Worm (Caenorhabditis elegans): ENCODE results near the gene lat-1.
A peak's percentile ranks its signal among the peaks of the same experiment; 100 is the strongest.

The lat-1 gene

DNA sequence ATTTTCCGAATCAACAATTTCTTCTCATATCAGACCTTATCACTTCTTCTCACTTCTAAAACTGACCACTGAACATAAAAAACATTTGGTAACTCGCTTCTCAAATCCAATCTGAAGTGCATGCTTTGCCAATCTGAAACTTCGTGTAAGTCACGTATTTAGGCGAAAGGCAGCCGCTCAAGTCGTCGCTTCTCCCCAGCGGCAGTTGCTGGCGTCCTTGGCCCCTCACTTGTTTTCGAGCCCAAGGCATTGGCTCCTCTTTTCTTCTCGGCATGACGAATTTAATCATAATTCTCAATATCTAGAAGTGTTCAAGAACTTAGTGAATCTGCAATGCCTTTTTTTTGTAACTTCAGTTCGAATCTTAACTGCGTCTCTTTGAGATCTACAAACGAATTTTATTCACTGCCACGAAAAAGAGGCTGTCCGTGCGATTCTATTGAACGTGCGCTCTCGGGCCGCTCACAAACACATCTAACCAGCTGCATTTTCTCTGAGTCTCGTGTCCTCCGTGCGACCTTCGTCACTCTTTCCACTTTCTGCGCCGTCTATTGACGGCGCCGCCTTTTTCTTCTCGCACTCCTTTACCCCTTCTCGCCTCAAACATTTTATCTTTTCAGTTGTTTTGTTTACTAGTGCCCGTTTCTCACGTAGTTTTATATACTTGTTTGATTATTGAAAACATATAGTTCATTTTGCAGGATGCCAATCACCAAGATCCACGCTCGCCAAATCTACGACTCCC is 34.9 kb downstream of the lat-1 start:
- TF ChIP-seq egl-27 (tag; optimal IDR thresholded peaks at IDR 0.05) (no peak), ceh-82 (tag; optimal IDR thresholded peaks at IDR 0.05) (no peak), elt-3 (tag; optimal IDR thresholded peaks at IDR 0.05) (no peak), mml-1 (tag; optimal IDR thresholded peaks at IDR 0.05) (no peak), fos-1 (tag; optimal IDR thresholded peaks at IDR 0.05) (no peak), jun-1 (tag; optimal IDR thresholded peaks at IDR 0.05) (no peak), ceh-9 (tag; optimal IDR thresholded peaks at IDR 0.05) (no peak), nhr-12 (tag; optimal IDR thresholded peaks at IDR 0.05) (no peak), R02D3.7 (tag; optimal IDR thresholded peaks at IDR 0.05) (no peak), sea-2 (GFP tag; optimal IDR thresholded peaks at IDR 0.05) (no peak), mdl-1 (tag; optimal IDR thresholded peaks at IDR 0.05) (no peak), fkh-10 (GFP tag; optimal IDR thresholded peaks at IDR 0.05) (no peak), zag-1 (tag; optimal IDR thresholded peaks at IDR 0.05) (no peak), ztf-4 (tag; optimal IDR thresholded peaks at IDR 0.05) (no peak), snpc-4 (tag; optimal IDR thresholded peaks at IDR 0.05) (no peak), nhr-11 (tag; optimal IDR thresholded peaks at IDR 0.05) (no peak), lsy-12 (tag; optimal IDR thresholded peaks at IDR 0.05) (no peak), nfya-1 (tag; optimal IDR thresholded peaks at IDR 0.05; ENCODE audit: insufficient read depth) (peak; percentile 48), pqm-1 (tag; optimal IDR thresholded peaks at IDR 0.05) (no peak), nhr-77 (tag; optimal IDR thresholded peaks at IDR 0.05) (no peak), skn-1 (tag; optimal IDR thresholded peaks at IDR 0.05) (no peak), nhr-76 (tag; optimal IDR thresholded peaks at IDR 0.05) (no peak), unc-39 (tag; optimal IDR thresholded peaks at IDR 0.05) (no peak), lin-39 (tag; optimal IDR thresholded peaks at IDR 0.05) (no peak), fkh-2 (tag; optimal IDR thresholded peaks at IDR 0.05) (no peak), unc-62 (GFP tag; optimal IDR thresholded peaks at IDR 0.05) (no peak), aly-2 (tag; optimal IDR thresholded peaks at IDR 0.05) (no peak), nhr-28 (tag; optimal IDR thresholded peaks at IDR 0.05) (no peak), ztf-11 (tag; optimal IDR thresholded peaks at IDR 0.05) (no peak), egl-5 (tag; optimal IDR thresholded peaks at IDR 0.05) (peak; percentile 41), nhr-237 (tag; optimal IDR thresholded peaks at IDR 0.05) (no peak), ceh-28 (tag; optimal IDR thresholded peaks at IDR 0.05) (no peak), eor-1 (tag; optimal IDR thresholded peaks at IDR 0.05) (no peak), ama-1 (optimal IDR thresholded peaks at IDR 0.05) (peak; percentile 46), ceh-16 (tag; optimal IDR thresholded peaks at IDR 0.05) (no peak), nhr-67 (tag; optimal IDR thresholded peaks at IDR 0.05) (no peak), nhr-23 (tag; optimal IDR thresholded peaks at IDR 0.05) (no peak), elt-1 (tag; optimal IDR thresholded peaks at IDR 0.05) (no peak), elt-2 (tag; optimal IDR thresholded peaks at IDR 0.05) (peak; percentile 27), daf-12 (tag; optimal IDR thresholded peaks at IDR 0.05) (no peak), nhr-25 (tag; optimal IDR thresholded peaks at IDR 0.05) (peak; percentile 28), nhr-43 (tag; optimal IDR thresholded peaks at IDR 0.05; ENCODE audit: poor library complexity, severe bottlenecking) (no peak), hmg-11 (tag; optimal IDR thresholded peaks at IDR 0.05) (peak; percentile 42), lin-15B (tag; optimal IDR thresholded peaks at IDR 0.05) (peak; percentile 13), ZK546.5 (tag; optimal IDR thresholded peaks at IDR 0.05) (no peak), pha-4 (tag; optimal IDR thresholded peaks at IDR 0.05) (peak; percentile 60), tbx-2 (tag; optimal IDR thresholded peaks at IDR 0.05) (no peak)
